Worm (Caenorhabditis elegans) whole organism, L1 larva: ENCODE results near the gene srh-39.

ENCODE experiments used
- C04F5.9 ChIP-seq: sonication (generic microtip); optimal IDR thresholded peaks from 2 replicates; lab custom pipeline; 2016; ENCODE audit warnings: missing genetic modification characterization, missing compliant biosample characterization
- C34B4.2 ChIP-seq: sonication (generic microtip); optimal IDR thresholded peaks from 2 replicates; lab custom pipeline; 2017; ENCODE audit warnings: mild to moderate bottlenecking, missing genetic modification characterization, missing compliant biosample characterization
- ceh-8 ChIP-seq: fragments of 200-800 bp; sonication (Bioruptor generic); optimal IDR thresholded peaks from 2 replicates; lab custom pipeline; 2018; ENCODE audit warnings: mild to moderate bottlenecking, missing genetic modification characterization, moderate library complexity, missing compliant biosample characterization
- ceh-82 ChIP-seq, 3 experiments: fragments of 150-350 bp in 1 of 3; sonication (generic microtip) in 2 of 3; optimal IDR thresholded peaks; 2 replicates each; lab custom pipeline; 2014 to 2017; ENCODE audit warnings: missing biosample characterization in 3 of 3, missing genetic modification characterization in 3 of 3
- dsc-1 ChIP-seq: sonication (generic microtip); optimal IDR thresholded peaks from 2 replicates; lab custom pipeline; 2016; ENCODE audit warnings: mild to moderate bottlenecking, missing genetic modification characterization, missing compliant biosample characterization
- efl-1 ChIP-seq, 4 experiments: fragments of 150-350 bp; optimal IDR thresholded peaks in 3 of 4; peaks in 1 of 4; 1 replicate in 1 of 4; 2 replicates in 3 of 4; lab custom pipeline; 2014; ENCODE audit warnings: missing biosample characterization in 2 of 4, missing genetic modification characterization in 2 of 4, missing genetic modification reagents in 2 of 4
- efl-3 ChIP-seq: fragments of 200-800 bp; sonication (Bioruptor generic); optimal IDR thresholded peaks from 2 replicates; lab custom pipeline; 2018; ENCODE audit warnings: mild to moderate bottlenecking, missing genetic modification characterization, missing compliant biosample characterization
- egl-27 ChIP-seq, 2 experiments: fragments of 150-350 bp in 1 of 2; sonication (generic microtip); optimal IDR thresholded peaks; 3 replicates each; lab custom pipeline; 2017 to 2018; ENCODE audit warnings: missing biosample characterization in 2 of 2, missing genetic modification characterization in 2 of 2, missing genetic modification reagents in 2 of 2
- elt-2 ChIP-seq: sonication (generic microtip); optimal IDR thresholded peaks from 2 replicates; lab custom pipeline; 2016; ENCODE audit warnings: missing genetic modification characterization, mild to moderate bottlenecking, inconsistent platforms, missing compliant biosample characterization, missing genetic modification reagents
- fkh-10 ChIP-seq: sonication (generic microtip); optimal IDR thresholded peaks from 2 replicates; lab custom pipeline; 2017; ENCODE audit warnings: missing biosample characterization, missing genetic modification reagents, missing genetic modification characterization
- fkh-4 ChIP-seq: sonication (generic microtip); optimal IDR thresholded peaks from 2 replicates; lab custom pipeline; 2016; ENCODE audit warnings: missing compliant biosample characterization, missing genetic modification characterization, borderline replicate concordance
- fos-1 ChIP-seq: fragments of 150-350 bp; optimal IDR thresholded peaks from 2 replicates; lab custom pipeline; 2014; ENCODE audit warnings: missing biosample characterization, missing genetic modification characterization
- hlh-17 ChIP-seq: fragments of 200-800 bp; sonication (Bioruptor generic); optimal IDR thresholded peaks from 2 replicates; lab custom pipeline; 2018; ENCODE audit warnings: missing genetic modification characterization, mild to moderate bottlenecking, missing compliant biosample characterization, moderate library complexity, borderline replicate concordance
- irx-1 ChIP-seq: sonication (generic microtip); optimal IDR thresholded peaks from 2 replicates; lab custom pipeline; 2016; ENCODE audit warnings: missing genetic modification characterization, missing compliant biosample characterization
- isw-1 ChIP-seq: fragments of 200-800 bp; sonication (Bioruptor generic); IDR thresholded peaks from 2 replicates; pipeline ENCODE4 v1.3.6; 2022; ENCODE audit warnings: missing genetic modification characterization, missing compliant biosample characterization
- jun-1 ChIP-seq: fragments of 150-350 bp; optimal IDR thresholded peaks from 2 replicates; lab custom pipeline; 2014; ENCODE audit warnings: missing biosample characterization, missing genetic modification reagents, missing genetic modification characterization
- lin-13 ChIP-seq: fragments of 150-350 bp; optimal IDR thresholded peaks from 2 replicates; lab custom pipeline; 2014; ENCODE audit warnings: missing biosample characterization, missing genetic modification reagents, missing genetic modification characterization
- lin-39 ChIP-seq: fragments of 150-350 bp; optimal IDR thresholded peaks from 2 replicates; lab custom pipeline; 2014; ENCODE audit warnings: missing biosample characterization, missing genetic modification reagents, missing genetic modification characterization
- lir-3 ChIP-seq: sonication (generic microtip); optimal IDR thresholded peaks from 2 replicates; lab custom pipeline; 2016; ENCODE audit warnings: mild to moderate bottlenecking, missing genetic modification characterization, moderate library complexity, missing compliant biosample characterization; ENCODE audit not compliant: poor library complexity
- lsy-2 ChIP-seq, 2 experiments: fragments of 150-350 bp; optimal IDR thresholded peaks; 2 replicates each; lab custom pipeline; 2014; ENCODE audit warnings: missing biosample characterization in 2 of 2, missing genetic modification characterization in 2 of 2
- mdl-1 ChIP-seq, 2 experiments: fragments of 150-350 bp; optimal IDR thresholded peaks; 2 replicates each; lab custom pipeline; 2014 to 2017; ENCODE audit warnings: missing biosample characterization in 2 of 2, missing genetic modification characterization in 2 of 2, inconsistent platforms in 1 of 2
- mef-2 ChIP-seq: fragments of 150-350 bp; optimal IDR thresholded peaks from 2 replicates; lab custom pipeline; 2014; ENCODE audit warnings: missing biosample characterization, missing genetic modification characterization
- mep-1 ChIP-seq: fragments of 150-350 bp; optimal IDR thresholded peaks from 2 replicates; lab custom pipeline; 2014; ENCODE audit warnings: missing biosample characterization, missing genetic modification characterization
- nhr-12 ChIP-seq: sonication (generic microtip); optimal IDR thresholded peaks from 2 replicates; lab custom pipeline; 2017; ENCODE audit warnings: missing biosample characterization, missing genetic modification characterization
- nhr-19 ChIP-seq: fragments of 200-800 bp; sonication (Bioruptor generic); conservative IDR thresholded peaks from 2 replicates; pipeline ENCODE4 v1.3.6; 2022; ENCODE audit warnings: missing genetic modification characterization, missing compliant biosample characterization
- nhr-20 ChIP-seq: sonication (generic microtip); optimal IDR thresholded peaks from 2 replicates; lab custom pipeline; 2016; ENCODE audit warnings: mild to moderate bottlenecking, missing genetic modification characterization, missing compliant biosample characterization
- nhr-237 ChIP-seq: fragments of 150-350 bp; optimal IDR thresholded peaks from 2 replicates; lab custom pipeline; 2014; ENCODE audit warnings: missing biosample characterization, missing genetic modification characterization
- nhr-28 ChIP-seq: fragments of 150-350 bp; optimal IDR thresholded peaks from 2 replicates; lab custom pipeline; 2014; ENCODE audit warnings: missing biosample characterization, missing genetic modification characterization
- nhr-47 ChIP-seq: sonication (generic microtip); optimal IDR thresholded peaks from 2 replicates; lab custom pipeline; 2016; ENCODE audit warnings: mild to moderate bottlenecking, missing genetic modification characterization, moderate library complexity, missing compliant biosample characterization
- nhr-71 ChIP-seq: sonication (generic microtip); optimal IDR thresholded peaks from 2 replicates; lab custom pipeline; 2016; ENCODE audit warnings: mild to moderate bottlenecking, missing genetic modification characterization, moderate library complexity, missing compliant biosample characterization
- nhr-76 ChIP-seq: sonication (generic microtip); optimal IDR thresholded peaks from 2 replicates; lab custom pipeline; 2017; ENCODE audit warnings: missing biosample characterization, missing genetic modification characterization
- nhr-77 ChIP-seq: fragments of 150-350 bp; optimal IDR thresholded peaks from 2 replicates; lab custom pipeline; 2014; ENCODE audit warnings: missing biosample characterization, missing genetic modification characterization
- nhr-85 ChIP-seq: sonication (generic microtip); peaks from one replicate; lab custom pipeline; 2016; ENCODE audit warnings: missing genetic modification characterization, inconsistent platforms, missing compliant biosample characterization
- nhr-90 ChIP-seq: sonication (generic microtip); optimal IDR thresholded peaks from 2 replicates; lab custom pipeline; 2016; ENCODE audit warnings: mild to moderate bottlenecking, missing genetic modification characterization, missing compliant biosample characterization; ENCODE audit not compliant: poor library complexity
- pax-3 ChIP-seq: fragments of 200-800 bp; sonication (Bioruptor generic); optimal IDR thresholded peaks from 2 replicates; lab custom pipeline; 2018; ENCODE audit warnings: mild to moderate bottlenecking, missing genetic modification characterization, moderate library complexity, missing compliant biosample characterization
- pqm-1 ChIP-seq: sonication (generic microtip); optimal IDR thresholded peaks from 3 replicates; lab custom pipeline; 2017; ENCODE audit warnings: missing biosample characterization, missing genetic modification characterization
- rnt-1 ChIP-seq: sonication (generic microtip); optimal IDR thresholded peaks from 2 replicates; lab custom pipeline; 2016; ENCODE audit warnings: mild to moderate bottlenecking, missing genetic modification characterization, moderate library complexity, missing compliant biosample characterization
- skn-1 ChIP-seq: fragments of 150-350 bp; optimal IDR thresholded peaks from 2 replicates; lab custom pipeline; 2014; ENCODE audit warnings: missing biosample characterization, missing genetic modification characterization
- snu-23 ChIP-seq: sonication (generic microtip); optimal IDR thresholded peaks from 2 replicates; lab custom pipeline; 2016; ENCODE audit warnings: missing genetic modification characterization, missing compliant biosample characterization
- sox-4 ChIP-seq: sonication (generic microtip); optimal IDR thresholded peaks from 2 replicates; lab custom pipeline; 2016; ENCODE audit warnings: missing genetic modification characterization, missing compliant biosample characterization
- sptf-1 ChIP-seq: fragments of 150-350 bp; optimal IDR thresholded peaks from 2 replicates; lab custom pipeline; 2014; ENCODE audit warnings: missing biosample characterization, missing genetic modification characterization
- sup-37 ChIP-seq: fragments of 200-800 bp; sonication (Bioruptor generic); optimal IDR thresholded peaks from 2 replicates; lab custom pipeline; 2018; ENCODE audit warnings: mild to moderate bottlenecking, missing genetic modification characterization, missing compliant biosample characterization
- tbx-2 ChIP-seq: sonication (generic microtip); optimal IDR thresholded peaks from 2 replicates; lab custom pipeline; 2016; ENCODE audit warnings: missing genetic modification characterization, missing compliant biosample characterization
- tlp-1 ChIP-seq: fragments of 150-350 bp; optimal IDR thresholded peaks from 2 replicates; lab custom pipeline; 2014; ENCODE audit warnings: missing biosample characterization, missing genetic modification characterization
- unc-130 ChIP-seq: fragments of 150-350 bp; optimal IDR thresholded peaks from 2 replicates; lab custom pipeline; 2017; ENCODE audit warnings: missing biosample characterization, missing genetic modification characterization, inconsistent platforms
- unc-30 ChIP-seq: sonication (generic microtip); optimal IDR thresholded peaks from 2 replicates; lab custom pipeline; 2017; ENCODE audit warnings: missing biosample characterization, missing genetic modification characterization
- unc-86 ChIP-seq: sonication (generic microtip); optimal IDR thresholded peaks from 2 replicates; lab custom pipeline; 2016; ENCODE audit warnings: missing genetic modification characterization, missing compliant biosample characterization
- unc-98 ChIP-seq: fragments of 200-800 bp; sonication (Bioruptor generic); IDR thresholded peaks from 2 replicates; pipeline ENCODE4 v1.3.6; 2022; ENCODE audit warnings: missing genetic modification characterization, missing compliant biosample characterization
- vab-15 ChIP-seq: sonication (generic microtip); optimal IDR thresholded peaks from 2 replicates; lab custom pipeline; 2017; ENCODE audit warnings: missing genotype, mild to moderate bottlenecking, missing genetic modification characterization, missing compliant biosample characterization
- xbp-1 ChIP-seq: sonication (generic microtip); optimal IDR thresholded peaks from 2 replicates; lab custom pipeline; 2016; ENCODE audit warnings: missing genetic modification characterization, missing compliant biosample characterization
- zag-1 ChIP-seq: fragments of 150-350 bp; optimal IDR thresholded peaks from 2 replicates; lab custom pipeline; 2014; ENCODE audit warnings: missing biosample characterization, missing genetic modification characterization
- zip-4 ChIP-seq: fragments of 200-800 bp; sonication (Bioruptor generic); optimal IDR thresholded peaks from 2 replicates; lab custom pipeline; 2018; ENCODE audit warnings: mild to moderate bottlenecking, missing genetic modification characterization, moderate library complexity, missing compliant biosample characterization
- ztf-11 ChIP-seq, 2 experiments: sonication (generic microtip); optimal IDR thresholded peaks; 2 replicates each; lab custom pipeline; 2016 to 2017; ENCODE audit warnings: missing genetic modification characterization in 2 of 2, missing biosample characterization in 1 of 2, missing compliant biosample characterization in 1 of 2

srh-39 gene

DNA sequence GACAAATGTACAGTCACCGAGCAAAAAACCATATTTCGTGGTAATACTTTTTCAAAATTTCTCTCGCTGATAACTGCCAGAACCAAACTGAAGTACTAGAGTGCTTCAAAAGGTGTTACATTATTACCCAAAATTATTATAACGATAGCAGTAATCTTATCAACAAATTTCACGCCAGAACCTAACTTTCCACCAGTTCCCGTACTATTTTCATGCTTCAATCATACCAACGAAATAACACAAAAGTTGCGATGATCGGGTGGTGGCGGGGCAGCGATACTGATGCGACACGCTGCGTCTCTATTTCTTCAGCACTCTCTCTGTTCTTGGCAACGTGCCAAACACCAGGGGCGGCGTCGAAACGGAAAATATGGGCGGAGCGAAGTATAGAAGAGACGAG lies 43.6 kb upstream of the srh-39 start (continued):
- TF ChIP-seq irx-1 (peak; percentile 13), fos-1 (no peak), C34B4.2 (tag; lab: Kevin White, UChicago) (no peak), unc-98 (GFP tag; lab: Robert Waterston, UW) (no peak), sptf-1 (tag; lab: Kevin White, UChicago) (no peak), hlh-17 (GFP tag; lab: Kevin White, UChicago) (no peak), nhr-19 (GFP tag; lab: Robert Waterston, UW) (peak; percentile 58), nhr-71 (tag; lab: Kevin White, UChicago) (peak; percentile 70), unc-130 (tag; lab: Kevin White, UChicago) (no peak), ceh-82 (tag; optimal IDR thresholded peaks at IDR 0.05; lab: Kevin White, UChicago) (no peak), tbx-2 (tag; lab: Kevin White, UChicago) (peak; percentile 7), lin-39 (tag; lab: Kevin White, UChicago) (no peak), sox-4 (tag; lab: Kevin White, UChicago) (no peak), vab-15 (tag; lab: Kevin White, UChicago) (no peak), unc-86 (no peak), efl-3 (GFP tag; lab: Kevin White, UChicago) (no peak), C04F5.9 (tag; lab: Kevin White, UChicago) (no peak), nhr-237 (tag; lab: Kevin White, UChicago) (no peak), pax-3 (tag; lab: Kevin White, UChicago) (no peak), rnt-1 (tag; lab: Kevin White, UChicago) (peak; percentile 66), zip-4 (GFP tag; lab: Kevin White, UChicago) (no peak), nhr-85 (peak; percentile 86), elt-2 (tag; lab: Kevin White, UChicago) (peak; percentile 94), sup-37 (GFP tag; lab: Kevin White, UChicago) (no peak), nhr-20 (tag; lab: Kevin White, UChicago) (peak; percentile 52), efl-1 (optimal IDR thresholded peaks at IDR 0.05; lab: Kevin White, UChicago) (peak in 1 of 2 experiments; percentile 13), efl-1 (GFP tag; optimal IDR thresholded peaks at IDR 0.05 in 1 of 2; lab: Kevin White, UChicago) (peak in 1 of 2 experiments; percentile 94), ztf-11 (tag; optimal IDR thresholded peaks at IDR 0.05; lab: Kevin White, UChicago) (no peak), egl-27 (tag; optimal IDR thresholded peaks at IDR 0.05; lab: Kevin White, UChicago) (no peak), snu-23 (GFP tag; lab: Kevin White, UChicago) (peak; percentile 45), nhr-77 (tag; lab: Kevin White, UChicago) (no peak), fkh-10 (GFP tag; lab: Kevin White, UChicago) (no peak), xbp-1 (tag; lab: Kevin White, UChicago) (no peak), nhr-76 (tag; lab: Kevin White, UChicago) (no peak), tlp-1 (tag; lab: Kevin White, UChicago) (peak; percentile 25), unc-30 (tag; lab: Kevin White, UChicago) (no peak), nhr-47 (tag; lab: Kevin White, UChicago) (peak; percentile 36), nhr-28 (tag; lab: Kevin White, UChicago) (no peak), dsc-1 (no peak), zag-1 (tag; lab: Kevin White, UChicago) (no peak), jun-1 (tag; lab: Kevin White, UChicago) (no peak), pqm-1 (tag; lab: Kevin White, UChicago) (peak; percentile 38), fkh-4 (tag; lab: Kevin White, UChicago) (no peak), isw-1 (GFP tag; lab: Robert Waterston, UW) (no peak), nhr-90 (tag; lab: Kevin White, UChicago) (peak; percentile 55), mdl-1 (tag; optimal IDR thresholded peaks at IDR 0.05; lab: Kevin White, UChicago) (peak in 1 of 2 experiments; percentile 39), lir-3 (tag; lab: Kevin White, UChicago) (no peak), ceh-8 (no peak), skn-1 (no peak), nhr-12 (tag; lab: Kevin White, UChicago) (no peak), mep-1 (no peak), lin-13 (GFP tag; lab: Kevin White, UChicago) (no peak), mef-2 (no peak), lsy-2 (tag; optimal IDR thresholded peaks at IDR 0.05; lab: Kevin White, UChicago) (peak; percentile 17 to 20)
